Fruit fly (Drosophila melanogaster): ENCODE data around the gene CG12093.
A peak's percentile ranks its signal among the peaks of the same experiment; 100 is the strongest.

Gene CG12093

dm6 chr3L:2819687-2820086, 45.9 kb upstream of the CG12093 start:
- TF ChIP-seq Vsx2 (GFP tag; optimal IDR thresholded peaks at IDR 0.05; ENCODE audit: partially characterized antibody) (no peak), dsf (GFP tag; optimal IDR thresholded peaks at IDR 0.05; ENCODE audit: borderline replicate concordance) (no peak), tai (GFP tag; optimal IDR thresholded peaks at IDR 0.05) (no peak), ey (GFP tag; optimal IDR thresholded peaks at IDR 0.05) (no peak), psq (GFP tag; optimal IDR thresholded peaks at IDR 0.05) (no peak), br (GFP tag; optimal IDR thresholded peaks at IDR 0.05) (no peak), HLH106 (tag; optimal IDR thresholded peaks at IDR 0.05) (no peak), CrebA (GFP tag; optimal IDR thresholded peaks at IDR 0.05; ENCODE audit: borderline replicate concordance) (no peak), Hr83 (GFP tag; optimal IDR thresholded peaks at IDR 0.05; ENCODE audit: poor library complexity, severe bottlenecking) (no peak)

- TF ChIP-seq OdsH (GFP tag; optimal IDR thresholded peaks at IDR 0.05) (no peak), dl (GFP tag; optimal IDR thresholded peaks at IDR 0.05; ENCODE audit: insufficient read depth in 1 of 2, partially characterized antibody in 2 of 2) (no peak), Hr78 (GFP tag; optimal IDR thresholded peaks at IDR 0.05) (no peak), psq (GFP tag; optimal IDR thresholded peaks at IDR 0.05) (no peak), dsf (GFP tag; optimal IDR thresholded peaks at IDR 0.05; ENCODE audit: borderline replicate concordance) (no peak), fru (GFP tag; optimal IDR thresholded peaks at IDR 0.05) (no peak), CrebA (GFP tag; optimal IDR thresholded peaks at IDR 0.05; ENCODE audit: borderline replicate concordance) (no peak), HLH106 (tag; optimal IDR thresholded peaks at IDR 0.05) (no peak), Hr83 (GFP tag; optimal IDR thresholded peaks at IDR 0.05; ENCODE audit: poor library complexity, severe bottlenecking) (no peak), jim (GFP tag; optimal IDR thresholded peaks at IDR 0.05) (no peak), CG32264 (GFP tag; optimal IDR thresholded peaks at IDR 0.05) (no peak), Myc (optimal IDR thresholded peaks at IDR 0.05) (no peak), ey (GFP tag; optimal IDR thresholded peaks at IDR 0.05) (no peak), rgr (GFP tag; optimal IDR thresholded peaks at IDR 0.05) (no peak), lola (GFP tag; optimal IDR thresholded peaks at IDR 0.05) (no peak)
Observed at dm6 chr3L:2818784-2819183, 45.0 kb upstream of the CG12093 start.

dm6 chr3L:2817872-2818271, 44.1 kb upstream of the CG12093 start:
- TF ChIP-seq GATAd (GFP tag; optimal IDR thresholded peaks at IDR 0.05) (no peak), Vsx2 (GFP tag; optimal IDR thresholded peaks at IDR 0.05; ENCODE audit: partially characterized antibody) (no peak), usp (GFP tag; optimal IDR thresholded peaks at IDR 0.05) (no peak), Hnf4 (GFP tag; optimal IDR thresholded peaks at IDR 0.05) (no peak), tai (GFP tag; optimal IDR thresholded peaks at IDR 0.05) (no peak), Abd-B (GFP tag; optimal IDR thresholded peaks at IDR 0.05) (no peak), br (GFP tag; optimal IDR thresholded peaks at IDR 0.05) (no peak), N (GFP tag; optimal IDR thresholded peaks at IDR 0.05) (no peak), dsf (GFP tag; optimal IDR thresholded peaks at IDR 0.05; ENCODE audit: borderline replicate concordance) (no peak), brk (GFP tag; optimal IDR thresholded peaks at IDR 0.05) (no peak), sage (GFP tag; optimal IDR thresholded peaks at IDR 0.05) (no peak), Myc (optimal IDR thresholded peaks at IDR 0.05) (no peak), dmrt93B (GFP tag; optimal IDR thresholded peaks at IDR 0.05) (no peak), Jra (GFP tag; optimal IDR thresholded peaks at IDR 0.05) (no peak), psq (GFP tag; optimal IDR thresholded peaks at IDR 0.05) (peak; percentile 85), Hr78 (GFP tag; optimal IDR thresholded peaks at IDR 0.05) (no peak), pan (optimal IDR thresholded peaks at IDR 0.05) (no peak), Mio (GFP tag; optimal IDR thresholded peaks at IDR 0.05) (no peak), OdsH (GFP tag; optimal IDR thresholded peaks at IDR 0.05) (no peak), Hr83 (GFP tag; optimal IDR thresholded peaks at IDR 0.05; ENCODE audit: poor library complexity, severe bottlenecking) (no peak), rgr (GFP tag; optimal IDR thresholded peaks at IDR 0.05) (no peak), Sp1 (GFP tag; optimal IDR thresholded peaks at IDR 0.05) (peak; percentile 15), Dfd (GFP tag; optimal IDR thresholded peaks at IDR 0.05) (no peak), Rel (GFP tag; optimal IDR thresholded peaks at IDR 0.05) (peak; percentile 18), Rel (tag; optimal IDR thresholded peaks at IDR 0.05) (no peak), foxo (GFP tag; optimal IDR thresholded peaks at IDR 0.05) (no peak)

dm6 chr3L:2816655-2817054, 42.8 kb upstream of the CG12093 start:
- TF ChIP-seq Abd-B (GFP tag; optimal IDR thresholded peaks at IDR 0.05) (no peak), tai (GFP tag; optimal IDR thresholded peaks at IDR 0.05) (no peak), dl (GFP tag; optimal IDR thresholded peaks at IDR 0.05; ENCODE audit: insufficient read depth in 1 of 2, partially characterized antibody in 2 of 2) (no peak), h (GFP tag; optimal IDR thresholded peaks at IDR 0.05) (no peak), lola (GFP tag; optimal IDR thresholded peaks at IDR 0.05) (no peak), usp (GFP tag; optimal IDR thresholded peaks at IDR 0.05) (no peak), OdsH (GFP tag; optimal IDR thresholded peaks at IDR 0.05) (no peak), Sp1 (GFP tag; optimal IDR thresholded peaks at IDR 0.05) (no peak), Hr83 (GFP tag; optimal IDR thresholded peaks at IDR 0.05; ENCODE audit: poor library complexity, severe bottlenecking) (no peak), Mio (GFP tag; optimal IDR thresholded peaks at IDR 0.05) (no peak), brk (GFP tag; optimal IDR thresholded peaks at IDR 0.05) (no peak), jim (GFP tag; optimal IDR thresholded peaks at IDR 0.05) (no peak), Dfd (GFP tag; optimal IDR thresholded peaks at IDR 0.05) (no peak), HLH106 (tag; optimal IDR thresholded peaks at IDR 0.05) (no peak), woc (GFP tag; optimal IDR thresholded peaks at IDR 0.05) (no peak)
